Worm (Caenorhabditis elegans): Measurements from ENCODE around the gene F48C5.2.
"Not testable (repeated sequence)": the region's sequence is repeated elsewhere in the genome, so short reads cannot be mapped to it uniquely, and the experiment has no call there.

The F48C5.2 gene

ce11 chrX:11439740-11440139 lies 14.4 kb downstream of the F48C5.2 start, which contains the start of gene F46C3.7:
Gene F46C3.7 (plus strand): TSS chrX:11440040.
- not testable (repeated sequence) for TF ChIP-seq zag-1 (tag; optimal IDR thresholded peaks at IDR 0.05); php-3 (GFP tag; IDR thresholded peaks at IDR 0.05); mes-2 (tag; optimal IDR thresholded peaks at IDR 0.05; ENCODE audit: poor library complexity, severe bottlenecking)

ce11 chrX:11439006-11439405 lies 15.1 kb downstream of the F48C5.2 start:
- TF ChIP-seq set-16 (GFP tag; IDR thresholded peaks at IDR 0.05) = 0 out of 2 replicates have a peak, but pooled peaks have one; percentile 5
- TF ChIP-seq egl-43 (GFP tag; IDR thresholded peaks at IDR 0.05) = 0 out of 2 replicates have a peak, but pooled peaks have one; percentile 32

- TF ChIP-seq madf-9 (GFP tag; conservative IDR thresholded peaks at IDR 0.05) (no peak), D1046.2 (GFP tag; IDR thresholded peaks at IDR 0.05) (no peak), ZK546.5 (tag; optimal IDR thresholded peaks at IDR 0.05) (no peak)
These were observed 16.4 kb downstream of the F48C5.2 start for ce11 chrX:11437716-11438115.

- TF ChIP-seq daf-16 (GFP tag; optimal IDR thresholded peaks at IDR 0.05) (no peak), daf-16 (tag; optimal IDR thresholded peaks at IDR 0.05) (no peak), aha-1 (tag) (peak; percentile 95), pqm-1 (tag; optimal IDR thresholded peaks at IDR 0.05) (no peak)
These were observed 18.6 kb downstream of the F48C5.2 start for ce11 chrX:11435488-11435887.

- TF ChIP-seq attf-4 (tag; optimal IDR thresholded peaks at IDR 0.05) = no peak
- TF ChIP-seq aha-1 (tag) = no peak
- TF ChIP-seq sdz-12 (GFP tag; optimal IDR thresholded peaks at IDR 0.05) = no peak
- no peak for TF ChIP-seq mdl-1 (tag; optimal IDR thresholded peaks at IDR 0.05)
- TF ChIP-seq mep-1 (tag; optimal IDR thresholded peaks at IDR 0.05) = no peak
- TF ChIP-seq unc-62 (GFP tag; optimal IDR thresholded peaks at IDR 0.05 in 1 of 2) = no peak
- no peak for TF ChIP-seq unc-62 (tag; optimal IDR thresholded peaks at IDR 0.05)
- TF ChIP-seq set-16 (GFP tag; IDR thresholded peaks at IDR 0.05) = no peak
- TF ChIP-seq ztf-7 (tag; optimal IDR thresholded peaks at IDR 0.05) = no peak
- TF ChIP-seq ceh-28 (tag; optimal IDR thresholded peaks at IDR 0.05) = no peak
- no peak for TF ChIP-seq pha-4 (GFP tag; IDR thresholded peaks at IDR 0.05)
- no peak for TF ChIP-seq pha-4 (tag; optimal IDR thresholded peaks at IDR 0.05)
These were observed 20.6 kb downstream of the F48C5.2 start, which contains the start of gene hum-4 for ce11 chrX:11433488-11433887. Gene hum-4 (minus strand): TSS chrX:11433588.

ce11 chrX:11427550-11427949 lies 26.6 kb downstream of the F48C5.2 start:
- TF ChIP-seq zfp-2 (tag; optimal IDR thresholded peaks at IDR 0.05) (no peak), aha-1 (tag) (peak; percentile 93), egl-43 (GFP tag; IDR thresholded peaks at IDR 0.05) (no peak)

ce11 chrX:11426647-11427046 lies 27.5 kb downstream of the F48C5.2 start:
- TF ChIP-seq php-3 (GFP tag; IDR thresholded peaks at IDR 0.05) = no peak
- no peak for TF ChIP-seq daf-16 (GFP tag; optimal IDR thresholded peaks at IDR 0.05)
- peak; percentile 86 for TF ChIP-seq daf-16 (tag; optimal IDR thresholded peaks at IDR 0.05)
- peak; percentile 14 for TF ChIP-seq nhr-28 (tag; optimal IDR thresholded peaks at IDR 0.05)
- TF ChIP-seq hlh-11 (tag; optimal IDR thresholded peaks at IDR 0.05) = peak; percentile 20
- TF ChIP-seq lin-39 (tag; optimal IDR thresholded peaks at IDR 0.05) = no peak
- TF ChIP-seq pqm-1 (tag; optimal IDR thresholded peaks at IDR 0.05) = peak; percentile 36
- peak; percentile 45 for TF ChIP-seq aha-1 (tag)

ce11 chrX:11419988-11420387 lies 34.1 kb downstream of the F48C5.2 start, which contains the start of gene F46C3.6:
Gene F46C3.6 (minus strand): TSS chrX:11420074.
- TF ChIP-seq mes-2 (tag; optimal IDR thresholded peaks at IDR 0.05; ENCODE audit: poor library complexity, severe bottlenecking) (no peak), snpc-4 (tag; optimal IDR thresholded peaks at IDR 0.05) (no peak), unc-39 (tag; optimal IDR thresholded peaks at IDR 0.05) (no peak), egl-27 (tag; optimal IDR thresholded peaks at IDR 0.05) (no peak), lim-7 (GFP tag; IDR thresholded peaks at IDR 0.05) (0 out of 2 replicates have a peak, but pooled peaks have one; percentile 36), dpl-1 (GFP tag; optimal IDR thresholded peaks at IDR 0.05) (no peak), R02D3.7 (tag; optimal IDR thresholded peaks at IDR 0.05) (no peak), lin-38 (GFP tag; IDR thresholded peaks at IDR 0.05) (no peak), hlh-11 (tag; optimal IDR thresholded peaks at IDR 0.05) (peak; percentile 13), mxl-3 (GFP tag; optimal IDR thresholded peaks at IDR 0.05) (peak; percentile 10), hlh-30 (tag; optimal IDR thresholded peaks at IDR 0.05; ENCODE audit: insufficient read depth) (peak; percentile 22), mdl-1 (tag; optimal IDR thresholded peaks at IDR 0.05) (peak in 1 of 2 experiments; percentile 7), rbr-2 (tag; optimal IDR thresholded peaks at IDR 0.05) (no peak), tag-97 (GFP tag; IDR thresholded peaks at IDR 0.05) (0 out of 2 replicates have a peak, but pooled peaks have one; percentile 39), lir-3 (tag; optimal IDR thresholded peaks at IDR 0.05) (no peak)

Measured in whole organism, L4 larva.